Worm (Caenorhabditis elegans) whole organism, mixed stage, embryonic: Measurements from ENCODE around the gene sea-2.

Experiments used
- ceh-83 ChIP-seq: fragments of 200-800 bp; sonication (Bioruptor generic); optimal IDR thresholded peaks from 2 replicates; lab custom pipeline; 2018; ENCODE audit warnings: mild to moderate bottlenecking, missing genetic modification characterization, missing compliant biosample characterization
- elt-1 ChIP-seq: sonication (generic microtip); optimal IDR thresholded peaks from 2 replicates; lab custom pipeline; 2017; ENCODE audit warnings: missing genetic modification characterization, mild to moderate bottlenecking, missing compliant biosample characterization, antibody characterized with exemption, moderate library complexity, borderline replicate concordance; ENCODE audit not compliant: insufficient read depth
- unc-62 ChIP-seq: fragments of 150-350 bp; optimal IDR thresholded peaks from 2 replicates; lab custom pipeline; 2014; ENCODE audit warnings: missing biosample characterization, missing genetic modification reagents, missing genetic modification characterization

- no peak for TF ChIP-seq ceh-83 (GFP tag; lab: Kevin White, UChicago)
- no peak for TF ChIP-seq unc-62 (GFP tag; lab: Kevin White, UChicago)
- no peak for TF ChIP-seq elt-1 (tag; lab: Kevin White, UChicago)
Observed at ce11 chrII:4004614-4005013, 54.4 kb downstream of the sea-2 start, which contains the start of gene ephx-1.
